Worm (Caenorhabditis elegans): ENCODE results near the gene C50B6.3.

C50B6.3 gene

ce11 chrV:13266630-13267029, 46.7 kb upstream of the C50B6.3 start:
- TF ChIP-seq hsf-1 (GFP tag; IDR thresholded peaks at IDR 0.05): no peak
- TF ChIP-seq pbrm-1 (GFP tag; IDR thresholded peaks at IDR 0.05): no peak
- no peak for TF ChIP-seq F57A8.1 (GFP tag; optimal IDR thresholded peaks at IDR 0.05)
- TF ChIP-seq rec-8 (tag; optimal IDR thresholded peaks at IDR 0.05): no peak
- no peak for TF ChIP-seq attf-5 (GFP tag; optimal IDR thresholded peaks at IDR 0.05)
- TF ChIP-seq hlh-12 (tag; optimal IDR thresholded peaks at IDR 0.05): no peak
- TF ChIP-seq F55B11.4 (tag; optimal IDR thresholded peaks at IDR 0.05; ENCODE audit: borderline replicate concordance, insufficient read depth): no peak
- TF ChIP-seq zim-3 (tag; optimal IDR thresholded peaks at IDR 0.05): no peak
- no peak for TF ChIP-seq ceh-58 (GFP tag; IDR thresholded peaks at IDR 0.05)
- TF ChIP-seq B0261.1 (tag; optimal IDR thresholded peaks at IDR 0.05): no peak
- TF ChIP-seq lin-54 (GFP tag; optimal IDR thresholded peaks at IDR 0.05): no peak
- no peak for TF ChIP-seq lin-35 (GFP tag; optimal IDR thresholded peaks at IDR 0.05)
- no peak for TF ChIP-seq cebp-1 (GFP tag; IDR thresholded peaks at IDR 0.05)
- no peak for TF ChIP-seq cebp-1 (tag; optimal IDR thresholded peaks at IDR 0.05)
- TF ChIP-seq F10E7.11 (tag; optimal IDR thresholded peaks at IDR 0.05): no peak
- TF ChIP-seq sdz-38 (tag; optimal IDR thresholded peaks at IDR 0.05): no peak
- TF ChIP-seq tbp1 (GFP tag; optimal IDR thresholded peaks at IDR 0.05): no peak
- TF ChIP-seq lag-1 (GFP tag; IDR thresholded peaks at IDR 0.05): no peak
- no peak for TF ChIP-seq repo-1 (tag; optimal IDR thresholded peaks at IDR 0.05)
- TF ChIP-seq attf-3 (GFP tag; conservative IDR thresholded peaks at IDR 0.05): no peak

- TF ChIP-seq attf-6 (GFP tag; IDR thresholded peaks at IDR 0.05): no peak
- TF ChIP-seq aptf-2 (GFP tag; conservative IDR thresholded peaks at IDR 0.05): no peak
- TF ChIP-seq snpc-3.4 (tag; optimal IDR thresholded peaks at IDR 0.05): no peak
- TF ChIP-seq hlh-26 (GFP tag; conservative IDR thresholded peaks at IDR 0.05): no peak
- TF ChIP-seq nhr-80 (tag; optimal IDR thresholded peaks at IDR 0.05): peak; percentile 84
- no peak for TF ChIP-seq F23B12.7 (tag; optimal IDR thresholded peaks at IDR 0.05; ENCODE audit: insufficient read depth)
- no peak for TF ChIP-seq K12H6.12 (tag; optimal IDR thresholded peaks at IDR 0.05)
- TF ChIP-seq Y56A3A.18 (GFP tag; IDR thresholded peaks at IDR 0.05): no peak
- peak; percentile 54; the same call in 1 of the 2 replicates for TF ChIP-seq cebp-1 (GFP tag; IDR thresholded peaks at IDR 0.05)
- TF ChIP-seq cebp-1 (tag; optimal IDR thresholded peaks at IDR 0.05): peak; percentile 74
- no peak for TF ChIP-seq hmg-1.2 (GFP tag; IDR thresholded peaks at IDR 0.05)
Observed at ce11 chrV:13268032-13268431, 45.3 kb upstream of the C50B6.3 start.

- TF ChIP-seq ztf-22 (GFP tag; optimal IDR thresholded peaks at IDR 0.05) (peak; percentile 23), B0336.3 (GFP tag; IDR thresholded peaks at IDR 0.05) (0 out of 2 replicates have a peak, but pooled peaks have one; percentile 38), ama-1 (optimal IDR thresholded peaks at IDR 0.05) (no peak), ama-1 (GFP tag; optimal IDR thresholded peaks at IDR 0.05) (no peak), madf-10 (tag; optimal IDR thresholded peaks at IDR 0.05) (no peak), ets-4 (GFP tag; optimal IDR thresholded peaks at IDR 0.05) (peak; percentile 63), tbp1 (GFP tag; optimal IDR thresholded peaks at IDR 0.05) (peak; percentile 20), egl-44 (GFP tag; IDR thresholded peaks at IDR 0.05) (0 out of 2 replicates have a peak, but pooled peaks have one; percentile 26), zim-3 (tag; optimal IDR thresholded peaks at IDR 0.05) (no peak), lin-40 (tag; optimal IDR thresholded peaks at IDR 0.05) (peak; percentile 29), nfyb-1 (GFP tag; IDR thresholded peaks at IDR 0.05) (peak; percentile 51; the same call in 1 of the 2 replicates), cebp-1 (GFP tag; IDR thresholded peaks at IDR 0.05) (peak; percentile 76; the same call in 1 of the 2 replicates), cebp-1 (tag; optimal IDR thresholded peaks at IDR 0.05) (peak; percentile 86), atf-7 (tag; optimal IDR thresholded peaks at IDR 0.05) (peak; percentile 74), B0035.1 (tag; optimal IDR thresholded peaks at IDR 0.05) (no peak), nhr-80 (tag; optimal IDR thresholded peaks at IDR 0.05) (peak; percentile 87), F37B4.10 (GFP tag; IDR thresholded peaks at IDR 0.05) (no peak), let-607 (tag; optimal IDR thresholded peaks at IDR 0.05) (peak in 1 of 2 experiments; percentile 41), pha-4 (tag; optimal IDR thresholded peaks at IDR 0.05) (peak; percentile 82), nhr-90 (tag; optimal IDR thresholded peaks at IDR 0.05) (peak; percentile 25)
Observed at ce11 chrV:13269228-13269630, 44.1 kb upstream of the C50B6.3 start.
